Worm (Caenorhabditis elegans) whole organism, L4 larva: ENCODE data around the gene D1025.10.
A peak's percentile ranks its signal among the peaks of the same experiment; 100 is the strongest.

Source experiments
- F26F4.8 ChIP-seq: fragments of 200-800 bp; sonication (Bioruptor generic); conservative IDR thresholded peaks from 2 replicates; pipeline ENCODE4 v1.3.6; 2022; ENCODE audit warnings: missing genetic modification characterization, missing compliant biosample characterization
- F37D6.2 ChIP-seq: sonication (generic microtip); optimal IDR thresholded peaks from 2 replicates; lab custom pipeline; 2016; ENCODE audit warnings: mild to moderate bottlenecking, missing genetic modification characterization, missing compliant biosample characterization
- R02D3.7 ChIP-seq: fragments of 150-350 bp; sonication (generic microtip); optimal IDR thresholded peaks from 3 replicates; lab custom pipeline; 2014; ENCODE audit warnings: missing biosample characterization, missing genetic modification characterization
- T20F7.1 ChIP-seq: fragments of 200-800 bp; sonication (Bioruptor generic); optimal IDR thresholded peaks from 2 replicates; lab custom pipeline; 2018; ENCODE audit warnings: mild to moderate bottlenecking, missing genetic modification characterization, missing compliant biosample characterization
- Y48G9A.11 ChIP-seq: fragments of 200-800 bp; sonication (Bioruptor generic); IDR thresholded peaks from 2 replicates; pipeline ENCODE4 v1.3.6; 2022; ENCODE audit warnings: missing genetic modification reagents, missing genetic modification characterization, missing compliant biosample characterization
- ZK546.5 ChIP-seq, 2 experiments: sonication (generic microtip); optimal IDR thresholded peaks; 2 replicates each; lab custom pipeline; 2017; ENCODE audit warnings: missing biosample characterization in 2 of 2, missing genetic modification characterization in 2 of 2
- aha-1 ChIP-seq: fragments of 150-350 bp; peaks from one replicate; lab custom pipeline; 2014; ENCODE audit warnings: missing biosample characterization, missing genetic modification characterization
- aly-2 ChIP-seq: sonication (generic microtip); optimal IDR thresholded peaks from 2 replicates; lab custom pipeline; 2018; ENCODE audit warnings: missing biosample characterization, missing genetic modification characterization
- ama-1 ChIP-seq: fragments of 150-350 bp; optimal IDR thresholded peaks from 2 replicates; lab custom pipeline; 2014; ENCODE audit warnings: inconsistent platforms, mixed read lengths
- attf-4 ChIP-seq: sonication (generic microtip); optimal IDR thresholded peaks from 3 replicates; lab custom pipeline; 2017; ENCODE audit warnings: missing biosample characterization, missing genetic modification characterization
- ceh-20 ChIP-seq: fragments of 200-800 bp; sonication (Bioruptor generic); IDR thresholded peaks from 2 replicates; pipeline ENCODE4 v1.3.6; 2022; ENCODE audit warnings: missing genetic modification reagents, missing genetic modification characterization, missing compliant biosample characterization
- ceh-28 ChIP-seq: fragments of 150-350 bp; optimal IDR thresholded peaks from 2 replicates; lab custom pipeline; 2014; ENCODE audit warnings: missing biosample characterization, missing genetic modification reagents, missing genetic modification characterization
- ceh-62 ChIP-seq: sonication (generic microtip); optimal IDR thresholded peaks from 2 replicates; lab custom pipeline; 2017; ENCODE audit warnings: missing biosample characterization, missing genetic modification characterization
- ceh-82 ChIP-seq: sonication (generic microtip); optimal IDR thresholded peaks from 2 replicates; lab custom pipeline; 2017; ENCODE audit warnings: missing biosample characterization, missing genetic modification characterization
- ces-1 ChIP-seq: fragments of 150-350 bp; sonication (generic microtip); optimal IDR thresholded peaks from 4 replicates; lab custom pipeline; 2014; ENCODE audit warnings: missing biosample characterization, missing genetic modification reagents, missing genetic modification characterization
- daf-16 ChIP-seq, 3 experiments: sonication (generic microtip); optimal IDR thresholded peaks; 2 replicates each; lab custom pipeline; 2016 to 2017; ENCODE audit warnings: missing genetic modification characterization in 3 of 3, missing genetic modification reagents in 3 of 3, mild to moderate bottlenecking in 2 of 3, missing compliant biosample characterization in 2 of 3, missing biosample characterization in 1 of 3, moderate library complexity in 1 of 3
- daf-8 ChIP-seq: fragments of 200-800 bp; sonication (Bioruptor generic); IDR thresholded peaks from 2 replicates; pipeline ENCODE4 v1.3.6; 2022; ENCODE audit warnings: missing genetic modification characterization, missing compliant biosample characterization
- dmd-6 ChIP-seq: fragments of 200-800 bp; sonication (Bioruptor generic); IDR thresholded peaks from 2 replicates; pipeline ENCODE4 v1.3.6; 2022; ENCODE audit warnings: missing genetic modification reagents, missing genetic modification characterization, missing compliant biosample characterization
- dmd-9 ChIP-seq: fragments of 200-800 bp; sonication (Bioruptor generic); IDR thresholded peaks from 2 replicates; pipeline ENCODE4 v1.3.6; 2022; ENCODE audit warnings: missing genetic modification reagents, missing genetic modification characterization, missing compliant biosample characterization
- dve-1 ChIP-seq: sonication (generic microtip); optimal IDR thresholded peaks from 2 replicates; lab custom pipeline; 2017; ENCODE audit warnings: antibody characterized with exemption, mild to moderate bottlenecking, missing genetic modification characterization, missing compliant biosample characterization; ENCODE audit not compliant: insufficient read depth
- egl-43 ChIP-seq: fragments of 200-800 bp; sonication (Bioruptor generic); IDR thresholded peaks from 2 replicates; pipeline ENCODE4 v1.3.6; 2022; ENCODE audit warnings: missing genetic modification reagents, missing genetic modification characterization, missing compliant biosample characterization
- fos-1 ChIP-seq: fragments of 150-350 bp; optimal IDR thresholded peaks from 2 replicates; lab custom pipeline; 2014; ENCODE audit warnings: missing biosample characterization, missing genetic modification characterization
- hif-1 ChIP-seq, 2 experiments: sonication (generic microtip); optimal IDR thresholded peaks; 2 replicates each; lab custom pipeline; 2016 to 2017; ENCODE audit warnings: missing compliant biosample characterization in 2 of 2, missing genetic modification characterization in 2 of 2, missing genetic modification reagents in 2 of 2, missing genotype in 2 of 2, mild to moderate bottlenecking in 1 of 2
- hlh-11 ChIP-seq: fragments of 200-800 bp; sonication (Bioruptor generic); optimal IDR thresholded peaks from 2 replicates; lab custom pipeline; 2018; ENCODE audit warnings: mild to moderate bottlenecking, missing genetic modification characterization, missing compliant biosample characterization
- hmg-1.1 ChIP-seq: fragments of 200-800 bp; sonication (Bioruptor generic); IDR thresholded peaks from 2 replicates; pipeline ENCODE4 v1.3.6; 2022; ENCODE audit warnings: missing genetic modification reagents, missing genetic modification characterization, missing compliant biosample characterization
- lin-13 ChIP-seq: fragments of 150-350 bp; optimal IDR thresholded peaks from 2 replicates; lab custom pipeline; 2014; ENCODE audit warnings: missing biosample characterization, missing genetic modification reagents, missing genetic modification characterization
- lin-39 ChIP-seq: fragments of 150-350 bp; optimal IDR thresholded peaks from 2 replicates; lab custom pipeline; 2014; ENCODE audit warnings: missing biosample characterization, missing genetic modification reagents, missing genetic modification characterization
- mdl-1 ChIP-seq, 2 experiments: fragments of 150-350 bp in 1 of 2; sonication (generic microtip) in 1 of 2; optimal IDR thresholded peaks; 2 replicates each; lab custom pipeline; 2014 to 2017; ENCODE audit warnings: missing biosample characterization in 2 of 2, missing genetic modification characterization in 2 of 2
- mep-1 ChIP-seq: fragments of 150-350 bp; sonication (generic microtip); optimal IDR thresholded peaks from 3 replicates; lab custom pipeline; 2014; ENCODE audit warnings: missing biosample characterization, missing genetic modification characterization
- mes-2 ChIP-seq: sonication (generic microtip); optimal IDR thresholded peaks from 2 replicates; lab custom pipeline; 2016; ENCODE audit warnings: missing genotype, mild to moderate bottlenecking, missing genetic modification characterization, missing compliant biosample characterization; ENCODE audit not compliant: poor library complexity, severe bottlenecking
- nhr-11 ChIP-seq: fragments of 150-350 bp; optimal IDR thresholded peaks from 2 replicates; lab custom pipeline; 2014; ENCODE audit warnings: missing biosample characterization, missing genetic modification characterization
- nhr-28 ChIP-seq: fragments of 150-350 bp; optimal IDR thresholded peaks from 2 replicates; lab custom pipeline; 2014; ENCODE audit warnings: missing biosample characterization, missing genetic modification characterization
- nhr-42 ChIP-seq: fragments of 200-800 bp; sonication (Bioruptor generic); IDR thresholded peaks from 2 replicates; pipeline ENCODE4 v1.3.6; 2022; ENCODE audit warnings: missing genetic modification characterization, missing compliant biosample characterization
- nhr-48 ChIP-seq: sonication (generic microtip); optimal IDR thresholded peaks from 2 replicates; lab custom pipeline; 2016; ENCODE audit warnings: mild to moderate bottlenecking, missing genetic modification characterization, missing compliant biosample characterization
- nhr-77 ChIP-seq: fragments of 150-350 bp; optimal IDR thresholded peaks from 2 replicates; lab custom pipeline; 2014; ENCODE audit warnings: missing biosample characterization, missing genetic modification characterization
- pha-4 ChIP-seq, 2 experiments: fragments of 150-350 bp in 1 of 2; fragments of 200-800 bp in 1 of 2; sonication (Bioruptor generic) in 1 of 2; IDR thresholded peaks in 1 of 2; optimal IDR thresholded peaks in 1 of 2; 2 replicates each; pipeline versions ENCODE4 v1.3.6 to Lab custom; 2014 to 2022; ENCODE audit warnings: missing genetic modification characterization in 2 of 2, missing genetic modification reagents in 2 of 2, missing biosample characterization in 1 of 2, missing compliant biosample characterization in 1 of 2
- skn-1 ChIP-seq: fragments of 150-350 bp; optimal IDR thresholded peaks from 2 replicates; lab custom pipeline; 2014; ENCODE audit warnings: missing biosample characterization, missing genetic modification characterization
- snpc-1.2 ChIP-seq: fragments of 200-800 bp; sonication (Bioruptor generic); IDR thresholded peaks from 2 replicates; pipeline ENCODE4 v1.3.6; 2022; ENCODE audit warnings: missing genetic modification reagents, missing genetic modification characterization, missing compliant biosample characterization
- snpc-4 ChIP-seq: fragments of 150-350 bp; optimal IDR thresholded peaks from 2 replicates; lab custom pipeline; 2014; ENCODE audit warnings: missing biosample characterization, missing genetic modification characterization
- spr-3 ChIP-seq: fragments of 200-800 bp; sonication (Bioruptor generic); optimal IDR thresholded peaks from 2 replicates; lab custom pipeline; 2018; ENCODE audit warnings: mild to moderate bottlenecking, missing genetic modification characterization, missing compliant biosample characterization
- tag-97 ChIP-seq: fragments of 200-800 bp; sonication (Bioruptor generic); IDR thresholded peaks from 2 replicates; pipeline ENCODE4 v1.3.6; 2022; ENCODE audit warnings: missing genetic modification characterization, missing compliant biosample characterization
- tra-1 ChIP-seq: fragments of 200-800 bp; sonication (Bioruptor generic); IDR thresholded peaks from 2 replicates; pipeline ENCODE4 v1.3.6; 2022; ENCODE audit warnings: missing genetic modification reagents, missing genetic modification characterization, missing compliant biosample characterization
- unc-62 ChIP-seq, 3 experiments: fragments of 150-350 bp in 1 of 3; sonication (generic microtip); optimal IDR thresholded peaks in 2 of 3; peaks in 1 of 3; 1 replicate in 1 of 3; 2 replicates in 2 of 3; lab custom pipeline; 2014 to 2017; ENCODE audit warnings: missing biosample characterization in 3 of 3, missing genetic modification characterization in 3 of 3, missing genetic modification reagents in 3 of 3, missing genotype in 1 of 3
- zag-1 ChIP-seq: fragments of 150-350 bp; optimal IDR thresholded peaks from 2 replicates; lab custom pipeline; 2014; ENCODE audit warnings: missing biosample characterization, missing genetic modification characterization
- zfp-2 ChIP-seq: sonication (generic microtip); optimal IDR thresholded peaks from 2 replicates; lab custom pipeline; 2016; ENCODE audit warnings: mild to moderate bottlenecking, missing genetic modification characterization, missing compliant biosample characterization
- ztf-11 ChIP-seq: fragments of 150-350 bp; optimal IDR thresholded peaks from 2 replicates; lab custom pipeline; 2014; ENCODE audit warnings: missing biosample characterization, missing genetic modification characterization
- ztf-7 ChIP-seq: fragments of 150-350 bp; optimal IDR thresholded peaks from 2 replicates; lab custom pipeline; 2014; ENCODE audit warnings: missing biosample characterization, missing genetic modification characterization

D1025.10 gene

DNA sequence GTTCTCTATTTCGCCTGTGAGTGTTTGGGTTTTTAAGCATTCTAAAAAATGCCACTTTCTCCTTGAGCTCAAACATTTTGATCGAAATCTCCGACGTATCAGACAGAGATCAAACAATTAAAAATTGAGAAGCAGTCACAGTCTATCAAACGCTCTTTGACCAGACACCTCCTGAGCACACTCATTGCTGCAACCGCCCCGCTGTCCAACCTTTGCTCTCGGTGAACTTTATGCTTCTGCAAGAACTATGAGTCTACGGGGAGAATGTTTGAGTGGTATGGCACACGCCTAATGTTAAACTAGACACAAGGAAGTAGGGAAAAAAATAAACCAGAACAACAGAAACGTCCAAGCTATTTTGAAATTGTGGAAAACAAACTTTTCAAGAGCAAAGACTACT lies 48.6 kb downstream of the D1025.10 start:
- TF ChIP-seq attf-4 (tag; lab: Kevin White, UChicago) (no peak), F37D6.2 (no peak), dmd-6 (GFP tag; lab: Robert Waterston, UW) (peak; percentile 52), nhr-48 (no peak), skn-1 (tag; lab: Kevin White, UChicago) (no peak), mes-2 (tag; lab: Kevin White, UChicago) (peak; percentile 9), ztf-11 (tag; lab: Kevin White, UChicago) (no peak), egl-43 (0 out of 2 replicates have a peak, but pooled peaks have one; percentile 10), snpc-4 (tag; lab: Kevin White, UChicago) (no peak), Y48G9A.11 (no peak), mep-1 (tag; lab: Kevin White, UChicago) (no peak), ceh-82 (tag; lab: Kevin White, UChicago) (no peak), dve-1 (peak; percentile 14), fos-1 (tag; lab: Kevin White, UChicago) (no peak), snpc-1.2 (GFP tag; lab: Robert Waterston, UW) (no peak), unc-62 (GFP tag; optimal IDR thresholded peaks at IDR 0.05 in 1 of 2; lab: Kevin White, UChicago) (peak in 1 of 2 experiments; percentile 69), unc-62 (tag; optimal IDR thresholded peaks at IDR 0.05; lab: Kevin White, UChicago) (no peak)
- TF ChIP-seq, all 104 proteins: peak for 5

DNA sequence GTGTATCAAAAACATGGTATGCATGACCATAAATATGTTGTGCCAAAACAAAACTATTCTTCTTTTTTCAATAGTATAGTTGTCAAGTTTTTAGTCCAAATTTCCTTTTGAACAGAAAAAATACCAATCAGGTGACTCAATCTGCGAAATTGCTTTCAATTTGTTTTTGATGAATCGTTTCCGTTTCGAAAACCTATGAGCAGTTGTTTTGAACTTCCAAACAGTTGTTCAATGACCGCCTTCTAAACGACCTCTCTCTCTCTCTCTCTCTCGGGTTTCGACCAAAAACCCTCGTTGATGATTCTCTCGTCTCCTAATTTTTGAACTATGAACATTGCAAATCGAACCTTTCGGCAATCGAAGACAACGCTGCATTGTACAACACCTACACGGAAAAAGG lies 49.4 kb downstream of the D1025.10 start:
- no peak for TF ChIP-seq pha-4 (GFP tag; IDR thresholded peaks at IDR 0.05; lab: Robert Waterston, UW)
- no peak for TF ChIP-seq pha-4 (tag; optimal IDR thresholded peaks at IDR 0.05; lab: Kevin White, UChicago)
- TF ChIP-seq mdl-1 (tag; optimal IDR thresholded peaks at IDR 0.05; lab: Kevin White, UChicago), result no peak
- peak; percentile 28; the same call in 1 of the 2 replicates for TF ChIP-seq dmd-6 (GFP tag; lab: Robert Waterston, UW)
- 0 out of 2 replicates have a peak, but pooled peaks have one; percentile 11 for TF ChIP-seq dmd-9
- peak; percentile 73 for TF ChIP-seq aha-1 (tag; lab: Kevin White, UChicago)
- TF ChIP-seq ama-1 (lab: Kevin White, UChicago), result no peak
- TF ChIP-seq daf-8 (GFP tag; lab: Robert Waterston, UW), result no peak
- TF ChIP-seq nhr-11 (tag; lab: Kevin White, UChicago), result peak; percentile 17
- peak; percentile 50 for TF ChIP-seq hlh-11 (tag; lab: Kevin White, UChicago)
- peak; percentile 14 for TF ChIP-seq nhr-28 (tag; lab: Kevin White, UChicago)
- TF ChIP-seq ZK546.5 (tag; optimal IDR thresholded peaks at IDR 0.05; lab: Kevin White, UChicago), result no peak
- TF ChIP-seq hif-1 (tag; optimal IDR thresholded peaks at IDR 0.05; lab: Kevin White, UChicago), result no peak
- no peak for TF ChIP-seq ceh-62 (tag; lab: Kevin White, UChicago)
- TF ChIP-seq Y48G9A.11, result no peak
- TF ChIP-seq nhr-42 (GFP tag; lab: Robert Waterston, UW), result no peak
- TF ChIP-seq hmg-1.1 (GFP tag; lab: Robert Waterston, UW), result 0 out of 2 replicates have a peak, but pooled peaks have one; percentile 22
- TF ChIP-seq tra-1 (GFP tag; lab: Robert Waterston, UW), result no peak
- TF ChIP-seq ces-1, result no peak
- TF ChIP-seq daf-16 (GFP tag; optimal IDR thresholded peaks at IDR 0.05; lab: Kevin White, UChicago), result peak in 1 of 2 experiments; percentile 9
- TF ChIP-seq daf-16 (tag; optimal IDR thresholded peaks at IDR 0.05; lab: Kevin White, UChicago), result no peak
- TF ChIP-seq nhr-77, result no peak

DNA sequence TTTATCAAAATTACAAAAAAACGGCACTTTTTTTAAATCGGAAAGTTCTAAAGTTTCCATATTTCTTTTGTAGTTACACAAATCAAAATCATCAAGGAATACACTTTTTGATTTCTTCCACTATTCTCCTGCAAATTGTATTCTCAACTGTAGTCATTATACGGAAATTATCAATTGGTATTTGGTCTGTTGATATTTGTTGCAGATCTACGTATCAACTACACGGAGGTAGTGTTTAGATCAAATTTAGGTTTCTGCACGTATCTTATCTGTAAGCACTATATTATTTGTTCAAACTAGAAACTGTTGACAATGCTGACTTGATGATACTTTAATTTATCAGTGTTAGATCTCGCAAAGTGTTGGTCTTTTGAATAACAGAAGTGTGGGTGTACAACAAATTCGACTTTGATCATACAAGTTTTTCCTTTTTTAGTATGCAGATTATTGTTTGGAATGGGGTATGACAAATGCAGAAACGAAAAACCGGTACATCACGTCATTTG lies 51.7 kb downstream of the D1025.10 start:
- TF ChIP-seq lin-39 (no peak), Y48G9A.11 (no peak), dve-1 (peak; percentile 16), dmd-6 (GFP tag; lab: Robert Waterston, UW) (0 out of 2 replicates have a peak, but pooled peaks have one; percentile 13), hif-1 (tag; optimal IDR thresholded peaks at IDR 0.05; lab: Kevin White, UChicago) (peak in 1 of 2 experiments; percentile 76), T20F7.1 (no peak), zag-1 (tag; lab: Kevin White, UChicago) (no peak), spr-3 (GFP tag; lab: Kevin White, UChicago) (no peak), ceh-20 (GFP tag; lab: Robert Waterston, UW) (no peak), nhr-28 (tag; lab: Kevin White, UChicago) (peak; percentile 96), tag-97 (GFP tag; lab: Robert Waterston, UW) (no peak), R02D3.7 (no peak), lin-13 (no peak), ztf-7 (tag; lab: Kevin White, UChicago) (no peak), mes-2 (tag; lab: Kevin White, UChicago) (no peak), ceh-28 (tag; lab: Kevin White, UChicago) (no peak), F26F4.8 (GFP tag; lab: Robert Waterston, UW) (no peak), daf-16 (GFP tag; optimal IDR thresholded peaks at IDR 0.05; lab: Kevin White, UChicago) (no peak), daf-16 (tag; optimal IDR thresholded peaks at IDR 0.05; lab: Kevin White, UChicago) (peak; percentile 75), zfp-2 (tag; lab: Kevin White, UChicago) (no peak), aly-2 (no peak)
